Worm (Caenorhabditis elegans) whole organism, young adult: ENCODE results near the gene hsd-2.

Experiments
- F23B12.7 ChIP-seq: sonication (generic microtip); optimal IDR thresholded peaks from 2 replicates; lab custom pipeline; 2017; ENCODE audit warnings: missing genetic modification characterization, mild to moderate bottlenecking, missing compliant biosample characterization, antibody characterized with exemption, moderate library complexity; ENCODE audit not compliant: insufficient read depth
- K11D2.4 ChIP-seq: fragments of 200-800 bp; sonication (Bioruptor generic); IDR thresholded peaks from 2 replicates; pipeline ENCODE4 v1.3.6; 2022; ENCODE audit warnings: missing genetic modification reagents, missing genetic modification characterization, missing compliant biosample characterization
- chd-7 ChIP-seq: sonication (generic microtip); optimal IDR thresholded peaks from 2 replicates; lab custom pipeline; 2016; ENCODE audit warnings: mild to moderate bottlenecking, missing genetic modification characterization, moderate library complexity, missing compliant biosample characterization
- hsf-1 ChIP-seq: fragments of 200-800 bp; sonication (Bioruptor generic); IDR thresholded peaks from 2 replicates; pipeline ENCODE4 v1.3.6; 2022; ENCODE audit warnings: missing genetic modification reagents, missing genetic modification characterization, missing compliant biosample characterization
- mcd-1 ChIP-seq: fragments of 200-800 bp; sonication (Bioruptor generic); IDR thresholded peaks from 2 replicates; pipeline ENCODE4 v1.3.6; 2022; ENCODE audit warnings: missing genetic modification reagents, missing genetic modification characterization, missing compliant biosample characterization
- pha-4 ChIP-seq: fragments of 150-350 bp; sonication (generic microtip); optimal IDR thresholded peaks from 2 replicates; lab custom pipeline; 2014; ENCODE audit warnings: missing biosample characterization, missing genetic modification reagents, missing genetic modification characterization
- snpc-4 ChIP-seq, 5 experiments: fragments of 150-350 bp in 1 of 5; sonication (generic microtip) in 4 of 5; optimal IDR thresholded peaks; 2 replicates each; lab custom pipeline; 2014 to 2018; ENCODE audit warnings: missing genetic modification characterization in 5 of 5, missing biosample characterization in 3 of 5, antibody characterized with exemption in 2 of 5, mild to moderate bottlenecking in 2 of 5, missing compliant biosample characterization in 2 of 5, missing genotype in 2 of 5, moderate library complexity in 2 of 5, missing genetic modification reagents in 1 of 5
- unc-130 ChIP-seq: sonication (generic microtip); optimal IDR thresholded peaks from 2 replicates; lab custom pipeline; 2016; ENCODE audit warnings: missing genetic modification reagents, missing genetic modification characterization, missing compliant biosample characterization
- ztf-18 ChIP-seq: sonication (generic microtip); optimal IDR thresholded peaks from 2 replicates; lab custom pipeline; 2016; ENCODE audit warnings: missing genotype, mild to moderate bottlenecking, missing genetic modification characterization, missing compliant biosample characterization
- ztf-26 ChIP-seq: sonication (generic microtip); optimal IDR thresholded peaks from 2 replicates; lab custom pipeline; 2017; ENCODE audit warnings: missing genetic modification characterization, missing compliant biosample characterization
- ztf-28 ChIP-seq: fragments of 200-800 bp; sonication (Bioruptor generic); IDR thresholded peaks from 2 replicates; pipeline ENCODE4 v1.3.6; 2022; ENCODE audit warnings: missing genetic modification reagents, missing genetic modification characterization, missing compliant biosample characterization

ce11 chrX:5020996-5021395 lies 16.0 kb downstream of the hsd-2 start, which contains the start of gene ZC449.2:
- TF ChIP-seq ztf-18 (tag; lab: Kevin White, UChicago), result no peak
- no peak for TF ChIP-seq unc-130 (GFP tag; lab: Kevin White, UChicago)
- TF ChIP-seq K11D2.4 (GFP tag; lab: Robert Waterston, UW), result no peak
- no peak for TF ChIP-seq ztf-28 (GFP tag; lab: Robert Waterston, UW)
- no peak for TF ChIP-seq F23B12.7 (tag; lab: Kevin White, UChicago)
- TF ChIP-seq hsf-1 (GFP tag; lab: Robert Waterston, UW), result no peak
- TF ChIP-seq chd-7, result no peak
- TF ChIP-seq snpc-4 (GFP tag; optimal IDR thresholded peaks at IDR 0.05; lab: Kevin White, UChicago), result no peak
- no peak for TF ChIP-seq snpc-4 (tag; optimal IDR thresholded peaks at IDR 0.05; lab: Kevin White, UChicago)
- TF ChIP-seq pha-4 (tag; lab: Kevin White, UChicago), result no peak
- no peak for TF ChIP-seq mcd-1
- TF ChIP-seq ztf-26 (tag; lab: Kevin White, UChicago), result no peak
